Worm (Caenorhabditis elegans): ENCODE data around the gene F35C11.7.

DNA sequence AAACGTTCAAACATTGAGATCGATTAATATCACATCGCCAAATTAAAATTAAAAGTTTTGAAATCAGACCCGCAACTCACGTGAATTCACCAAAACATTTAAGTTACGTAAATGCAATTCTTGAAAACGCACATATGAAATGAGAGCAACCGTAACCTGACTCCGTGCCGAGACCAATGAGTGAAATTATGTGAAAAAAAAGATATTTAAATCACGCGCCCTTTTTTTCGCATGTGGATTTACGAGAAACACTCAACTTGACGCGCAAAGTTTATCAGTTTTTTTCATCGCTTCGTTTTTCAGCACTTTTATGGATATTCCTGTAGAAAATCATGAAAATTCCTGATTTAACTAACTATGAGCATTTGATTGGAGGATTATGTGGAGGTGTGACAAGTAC is 19.9 kb downstream of the F35C11.7 start, which contains the start of the genes gei-14 and slc-25A32:
- TF ChIP-seq flt-1 (GFP tag; IDR thresholded peaks at IDR 0.05) (no peak), hmbx-1 (tag; optimal IDR thresholded peaks at IDR 0.05) (no peak), ama-1 (optimal IDR thresholded peaks at IDR 0.05) (no peak), ets-7 (tag; optimal IDR thresholded peaks at IDR 0.05) (no peak), hmg-4 (GFP tag; optimal IDR thresholded peaks at IDR 0.05) (no peak), scrt-1 (GFP tag; IDR thresholded peaks at IDR 0.05) (no peak), B0310.2 (tag; optimal IDR thresholded peaks at IDR 0.05) (no peak), aly-1 (tag; optimal IDR thresholded peaks at IDR 0.05) (no peak), F13C5.2 (tag; optimal IDR thresholded peaks at IDR 0.05) (no peak), sea-1 (GFP tag; conservative IDR thresholded peaks at IDR 0.05) (no peak), tbx-37 (GFP tag; conservative IDR thresholded peaks at IDR 0.05) (no peak)
